Fruit fly (Drosophila melanogaster): ENCODE measurements around the gene Gr66a.

Gr66a gene

DNA sequence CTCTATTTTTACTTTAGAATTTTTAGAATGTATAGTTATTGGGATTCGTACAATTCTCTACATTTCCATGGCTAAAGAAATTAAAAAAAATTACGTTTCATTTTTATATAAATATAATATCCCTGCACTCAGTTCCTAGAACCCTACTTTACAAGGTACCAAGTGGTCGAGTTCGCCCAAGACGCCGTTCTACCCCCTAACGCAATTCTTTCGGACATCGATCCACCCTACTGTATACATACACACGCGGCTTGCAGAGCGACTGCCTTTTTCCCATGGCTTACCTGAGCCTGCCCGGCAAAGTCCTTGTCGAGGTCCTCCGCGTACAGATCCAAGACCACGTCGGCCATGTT is 8.0 kb upstream of the Gr66a start (continued):
- TF ChIP-seq Taf1 (GFP tag; IDR thresholded peaks at IDR 0.05), result peak; percentile 47; the same call in 1 of the 2 replicates
- TF ChIP-seq Trl (optimal IDR thresholded peaks at IDR 0.05), result no peak
- no peak for TF ChIP-seq Trl (GFP tag; optimal IDR thresholded peaks at IDR 0.05)
- TF ChIP-seq CG1024 (GFP tag; IDR thresholded peaks at IDR 0.05), result no peak
- TF ChIP-seq CG17802 (tag; optimal IDR thresholded peaks at IDR 0.05), result no peak
- TF ChIP-seq az2 (GFP tag; optimal IDR thresholded peaks at IDR 0.05), result peak; percentile 16
- no peak for TF ChIP-seq D19A (tag; optimal IDR thresholded peaks at IDR 0.05)
- TF ChIP-seq Xrp1 (GFP tag; IDR thresholded peaks at IDR 0.05), result peak; percentile 30; the same call in 1 of the 2 replicates
- TF ChIP-seq CG13424 (tag; optimal IDR thresholded peaks at IDR 0.05), result peak; percentile 17
- TF ChIP-seq Blimp-1 (GFP tag; optimal IDR thresholded peaks at IDR 0.05), result no peak
- TF ChIP-seq CG14860 (GFP tag; IDR thresholded peaks at IDR 0.05; ENCODE audit: partially characterized antibody), result no peak
- no peak for TF ChIP-seq CG3847 (GFP tag; IDR thresholded peaks at IDR 0.05)
- no peak for TF ChIP-seq CG17361 (GFP tag; IDR thresholded peaks at IDR 0.05)
- TF ChIP-seq hth (optimal IDR thresholded peaks at IDR 0.05), result no peak
- no peak for TF ChIP-seq Dek (tag; optimal IDR thresholded peaks at IDR 0.05)
- TF ChIP-seq bsh (GFP tag; optimal IDR thresholded peaks at IDR 0.05), result peak in 1 of 2 experiments; percentile 16
- no peak for TF ChIP-seq CG34376 (GFP tag; optimal IDR thresholded peaks at IDR 0.05)
- TF ChIP-seq al (GFP tag; IDR thresholded peaks at IDR 0.05), result 0 out of 2 replicates have a peak, but pooled peaks have one; percentile 4
- TF ChIP-seq dmrt99B (tag; optimal IDR thresholded peaks at IDR 0.05), result no peak
- TF ChIP-seq CG18764 (GFP tag; optimal IDR thresholded peaks at IDR 0.05), result no peak
- no peak for TF ChIP-seq MESR4 (GFP tag; optimal IDR thresholded peaks at IDR 0.05)
- TF ChIP-seq Sin3A (optimal IDR thresholded peaks at IDR 0.05), result no peak
- no peak for TF ChIP-seq kay (GFP tag; optimal IDR thresholded peaks at IDR 0.05)
- no peak for TF ChIP-seq sob (GFP tag; IDR thresholded peaks at IDR 0.05)
- TF ChIP-seq CG2120 (GFP tag; optimal IDR thresholded peaks at IDR 0.05), result peak; percentile 53
- TF ChIP-seq ase (GFP tag; IDR thresholded peaks at IDR 0.05), result no peak
- TF ChIP-seq CG11504 (tag; optimal IDR thresholded peaks at IDR 0.05), result no peak
- peak; percentile 0 for TF ChIP-seq Six4 (GFP tag; optimal IDR thresholded peaks at IDR 0.05)
- no peak; the same call in 1 of the 2 replicates for TF ChIP-seq chm (GFP tag; IDR thresholded peaks at IDR 0.05)
- no peak for TF ChIP-seq luna (GFP tag; optimal IDR thresholded peaks at IDR 0.05)
- no peak for TF ChIP-seq CG34422 (GFP tag; IDR thresholded peaks at IDR 0.05)
- peak; percentile 9 for TF ChIP-seq Chrac-16 (GFP tag; optimal IDR thresholded peaks at IDR 0.05)

DNA sequence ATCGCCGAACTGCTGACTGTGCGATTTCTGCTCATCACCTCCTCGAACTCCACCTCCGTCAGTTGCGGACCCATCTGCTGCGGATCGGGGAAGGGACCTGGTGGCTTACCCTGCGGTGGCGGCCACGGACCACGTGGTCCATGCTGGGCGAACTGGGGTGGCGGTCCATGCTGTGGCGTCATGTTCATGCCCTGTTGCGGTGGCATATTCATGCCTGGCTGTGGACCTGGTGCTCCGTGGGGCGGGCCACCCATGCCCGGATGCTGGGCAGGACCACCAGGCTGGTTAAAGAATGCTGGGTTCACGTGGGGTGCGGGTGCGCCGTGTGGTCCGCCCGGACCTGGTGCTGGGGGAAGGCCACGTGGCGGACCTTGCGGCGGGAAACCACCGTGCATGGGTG is 5.5 kb upstream of the Gr66a start:
- TF ChIP-seq Ets65A (GFP tag), result peak; percentile 91
- no peak for TF ChIP-seq row (GFP tag; IDR thresholded peaks at IDR 0.05)
- TF ChIP-seq CG9932 (GFP tag; IDR thresholded peaks at IDR 0.05), result peak; percentile 10; the same call in 1 of the 2 replicates
- TF ChIP-seq ci (GFP tag; IDR thresholded peaks at IDR 0.05), result 0 out of 3 replicates have a peak, but pooled peaks have one; percentile 21
- 0 out of 3 replicates have a peak, but pooled peaks have one; percentile 46 for TF ChIP-seq CG11456 (GFP tag; IDR thresholded peaks at IDR 0.05)
- TF ChIP-seq peb (GFP tag; IDR thresholded peaks at IDR 0.05), result 0 out of 2 replicates have a peak, but pooled peaks have one; percentile 12
- no peak for TF ChIP-seq sima (GFP tag; optimal IDR thresholded peaks at IDR 0.05)
- TF ChIP-seq seq (GFP tag; IDR thresholded peaks at IDR 0.05), result no peak
- no peak for TF ChIP-seq unc-4 (GFP tag; IDR thresholded peaks at IDR 0.05; ENCODE audit: partially characterized antibody)
- no peak for TF ChIP-seq CG17612 (GFP tag; IDR thresholded peaks at IDR 0.05)
- TF ChIP-seq NFAT (GFP tag; IDR thresholded peaks at IDR 0.05), result peak; percentile 16; the same call in 1 of the 2 replicates
- 0 out of 2 replicates have a peak, but pooled peaks have one; percentile 24 for TF ChIP-seq CG11247 (GFP tag; IDR thresholded peaks at IDR 0.05)
- TF ChIP-seq Hr39 (optimal IDR thresholded peaks at IDR 0.05), result peak; percentile 19
